Worm (Caenorhabditis elegans): ENCODE data around the gene bcas-2.

The bcas-2 gene

ce11 chrIII:6213915-6214314 lies 31.7 kb downstream of the bcas-2 start, which contains the start of gene C23G10.10:
TSS of gene C23G10.10 (minus strand) at chrIII:6214015.
- no peak for TF ChIP-seq ref-1 (GFP tag; conservative IDR thresholded peaks at IDR 0.05)
- TF ChIP-seq ztf-23 (GFP tag; IDR thresholded peaks at IDR 0.05), result no peak
- TF ChIP-seq med-1 (GFP tag; optimal IDR thresholded peaks at IDR 0.05; ENCODE audit: insufficient read depth), result no peak
- TF ChIP-seq klf-2 (GFP tag; conservative IDR thresholded peaks at IDR 0.05), result no peak
- no peak for TF ChIP-seq tab-1 (GFP tag; IDR thresholded peaks at IDR 0.05)
- TF ChIP-seq cog-1 (tag; optimal IDR thresholded peaks at IDR 0.05), result no peak
- TF ChIP-seq flt-1 (GFP tag; IDR thresholded peaks at IDR 0.05), result no peak
- TF ChIP-seq T22C8.4 (GFP tag; IDR thresholded peaks at IDR 0.05), result no peak
- TF ChIP-seq ztf-29 (GFP tag; IDR thresholded peaks at IDR 0.05), result no peak

ce11 chrIII:6210215-6210822 lies 35.3 kb downstream of the bcas-2 start:
- TF ChIP-seq flt-1 (GFP tag; IDR thresholded peaks at IDR 0.05) (no peak), med-1 (GFP tag; optimal IDR thresholded peaks at IDR 0.05; ENCODE audit: insufficient read depth) (no peak), tab-1 (GFP tag; IDR thresholded peaks at IDR 0.05) (no peak), cog-1 (tag; optimal IDR thresholded peaks at IDR 0.05) (no peak), ztf-29 (GFP tag; IDR thresholded peaks at IDR 0.05) (no peak), klf-2 (GFP tag; conservative IDR thresholded peaks at IDR 0.05) (no peak), ztf-23 (GFP tag; IDR thresholded peaks at IDR 0.05) (no peak), T22C8.4 (GFP tag; IDR thresholded peaks at IDR 0.05) (no peak), ref-1 (GFP tag; conservative IDR thresholded peaks at IDR 0.05) (no peak)

ce11 chrIII:6208984-6209383 lies 36.6 kb downstream of the bcas-2 start, which contains the start of gene C23G10.1:
TSS of gene C23G10.1 (plus strand) at chrIII:6209284.
- TF ChIP-seq ref-1 (GFP tag; conservative IDR thresholded peaks at IDR 0.05) (no peak), med-1 (GFP tag; optimal IDR thresholded peaks at IDR 0.05; ENCODE audit: insufficient read depth) (no peak), cog-1 (tag; optimal IDR thresholded peaks at IDR 0.05) (no peak)

ce11 chrIII:6207881-6208280 lies 37.7 kb downstream of the bcas-2 start, which contains the start of gene C23G10.2:
TSS of gene C23G10.2 (plus strand) at chrIII:6208064.
- TF ChIP-seq ref-1 (GFP tag; conservative IDR thresholded peaks at IDR 0.05) (no peak), ztf-23 (GFP tag; IDR thresholded peaks at IDR 0.05) (no peak), med-1 (GFP tag; optimal IDR thresholded peaks at IDR 0.05; ENCODE audit: insufficient read depth) (no peak), ztf-29 (GFP tag; IDR thresholded peaks at IDR 0.05) (no peak), klf-2 (GFP tag; conservative IDR thresholded peaks at IDR 0.05) (no peak), T22C8.4 (GFP tag; IDR thresholded peaks at IDR 0.05) (no peak), flt-1 (GFP tag; IDR thresholded peaks at IDR 0.05) (no peak), cog-1 (tag; optimal IDR thresholded peaks at IDR 0.05) (no peak), tab-1 (GFP tag; IDR thresholded peaks at IDR 0.05) (no peak)

- TF ChIP-seq flt-1 (GFP tag; IDR thresholded peaks at IDR 0.05) (no peak), tab-1 (GFP tag; IDR thresholded peaks at IDR 0.05) (no peak), med-1 (GFP tag; optimal IDR thresholded peaks at IDR 0.05; ENCODE audit: insufficient read depth) (no peak), ref-1 (GFP tag; conservative IDR thresholded peaks at IDR 0.05) (no peak), cog-1 (tag; optimal IDR thresholded peaks at IDR 0.05) (no peak), T22C8.4 (GFP tag; IDR thresholded peaks at IDR 0.05) (no peak), ztf-23 (GFP tag; IDR thresholded peaks at IDR 0.05) (no peak), ztf-29 (GFP tag; IDR thresholded peaks at IDR 0.05) (no peak), klf-2 (GFP tag; conservative IDR thresholded peaks at IDR 0.05) (no peak)
These were observed 38.6 kb downstream of the bcas-2 start for ce11 chrIII:6207046-6207445.

- no peak for TF ChIP-seq flt-1 (GFP tag; IDR thresholded peaks at IDR 0.05)
- no peak for TF ChIP-seq med-1 (GFP tag; optimal IDR thresholded peaks at IDR 0.05; ENCODE audit: insufficient read depth)
- no peak for TF ChIP-seq T22C8.4 (GFP tag; IDR thresholded peaks at IDR 0.05)
- TF ChIP-seq klf-2 (GFP tag; conservative IDR thresholded peaks at IDR 0.05), result no peak
- TF ChIP-seq cog-1 (tag; optimal IDR thresholded peaks at IDR 0.05), result no peak
- TF ChIP-seq ztf-23 (GFP tag; IDR thresholded peaks at IDR 0.05), result no peak
- TF ChIP-seq tab-1 (GFP tag; IDR thresholded peaks at IDR 0.05), result no peak
- no peak for TF ChIP-seq ref-1 (GFP tag; conservative IDR thresholded peaks at IDR 0.05)
- TF ChIP-seq ztf-29 (GFP tag; IDR thresholded peaks at IDR 0.05), result no peak
These were observed 39.3 kb downstream of the bcas-2 start, which contains the start of the genes sna-3 and rps-3 for ce11 chrIII:6206161-6206853. TSS of gene sna-3 (minus strand) at chrIII:6206211. TSS of gene rps-3 (plus strand) at chrIII:6206803.

- TF ChIP-seq cog-1 (tag; optimal IDR thresholded peaks at IDR 0.05), result no peak
- TF ChIP-seq ztf-23 (GFP tag; IDR thresholded peaks at IDR 0.05), result no peak
These were observed 43.2 kb downstream of the bcas-2 start for ce11 chrIII:6202440-6202839.

ce11 chrIII:6201325-6201724 lies 44.3 kb downstream of the bcas-2 start:
- no peak for TF ChIP-seq T22C8.4 (GFP tag; IDR thresholded peaks at IDR 0.05)
- TF ChIP-seq ztf-23 (GFP tag; IDR thresholded peaks at IDR 0.05), result no peak
- no peak for TF ChIP-seq ref-1 (GFP tag; conservative IDR thresholded peaks at IDR 0.05)

ce11 chrIII:6198378-6199234 lies 47.0 kb downstream of the bcas-2 start, which contains the start of the genes C23G10.7 and rpn-2:
TSS of gene C23G10.7 (minus strand) at chrIII:6198414.
TSS of gene rpn-2 (plus strand) at chrIII:6199184.
- TF ChIP-seq ref-1 (GFP tag; conservative IDR thresholded peaks at IDR 0.05), result no peak
- TF ChIP-seq T22C8.4 (GFP tag; IDR thresholded peaks at IDR 0.05), result peak; percentile 76
- peak; percentile 74 for TF ChIP-seq ztf-23 (GFP tag; IDR thresholded peaks at IDR 0.05)
